Worm (Caenorhabditis elegans) whole organism, L1 larva: Measurements from ENCODE around the gene Y62E10A.24.

Source experiments
- C04F5.9 ChIP-seq: sonication (generic microtip); optimal IDR thresholded peaks from 2 replicates; lab custom pipeline; 2016; ENCODE audit warnings: missing genetic modification characterization, missing compliant biosample characterization
- F16B12.6 ChIP-seq: fragments of 150-350 bp; optimal IDR thresholded peaks from 2 replicates; lab custom pipeline; 2014; ENCODE audit warnings: missing biosample characterization, missing genetic modification characterization
- Y116A8C.19 ChIP-seq: sonication (generic microtip); optimal IDR thresholded peaks from 2 replicates; lab custom pipeline; 2016; ENCODE audit warnings: missing compliant biosample characterization, missing genetic modification characterization, borderline replicate concordance
- alr-1 ChIP-seq: fragments of 200-800 bp; sonication (Bioruptor generic); optimal IDR thresholded peaks from 2 replicates; lab custom pipeline; 2018; ENCODE audit warnings: borderline replicate concordance, mild to moderate bottlenecking, missing genetic modification characterization, missing compliant biosample characterization
- aly-2 ChIP-seq: fragments of 150-350 bp; optimal IDR thresholded peaks from 2 replicates; lab custom pipeline; 2014; ENCODE audit warnings: missing biosample characterization, missing genetic modification characterization
- blmp-1 ChIP-seq: fragments of 150-350 bp; optimal IDR thresholded peaks from 2 replicates; lab custom pipeline; 2014; ENCODE audit warnings: missing biosample characterization, missing genetic modification characterization
- ceh-8 ChIP-seq: fragments of 200-800 bp; sonication (Bioruptor generic); optimal IDR thresholded peaks from 2 replicates; lab custom pipeline; 2018; ENCODE audit warnings: mild to moderate bottlenecking, missing genetic modification characterization, moderate library complexity, missing compliant biosample characterization
- ceh-90 ChIP-seq: sonication (generic microtip); optimal IDR thresholded peaks from 2 replicates; lab custom pipeline; 2016; ENCODE audit warnings: missing genetic modification characterization, missing compliant biosample characterization
- dpl-1 ChIP-seq, 3 experiments: fragments of 150-350 bp in 2 of 3; sonication (generic microtip) in 1 of 3; optimal IDR thresholded peaks; 2 replicates each; lab custom pipeline; 2014 to 2017; ENCODE audit warnings: missing biosample characterization in 3 of 3, missing genetic modification characterization in 3 of 3, missing genetic modification reagents in 3 of 3
- dsc-1 ChIP-seq: sonication (generic microtip); optimal IDR thresholded peaks from 2 replicates; lab custom pipeline; 2016; ENCODE audit warnings: mild to moderate bottlenecking, missing genetic modification characterization, missing compliant biosample characterization
- efl-1 ChIP-seq, 4 experiments: fragments of 150-350 bp; optimal IDR thresholded peaks in 3 of 4; peaks in 1 of 4; 1 replicate in 1 of 4; 2 replicates in 3 of 4; lab custom pipeline; 2014; ENCODE audit warnings: missing biosample characterization in 2 of 4, missing genetic modification characterization in 2 of 4, missing genetic modification reagents in 2 of 4
- egl-13 ChIP-seq: sonication (generic microtip); optimal IDR thresholded peaks from 2 replicates; lab custom pipeline; 2016; ENCODE audit warnings: missing genotype, missing genetic modification reagents, missing genetic modification characterization, missing compliant biosample characterization
- egl-27 ChIP-seq, 2 experiments: fragments of 150-350 bp in 1 of 2; sonication (generic microtip); optimal IDR thresholded peaks; 3 replicates each; lab custom pipeline; 2017 to 2018; ENCODE audit warnings: missing biosample characterization in 2 of 2, missing genetic modification characterization in 2 of 2, missing genetic modification reagents in 2 of 2
- elt-3 ChIP-seq, 6 experiments: fragments of 150-350 bp in 1 of 6; sonication (generic microtip); optimal IDR thresholded peaks; 2 replicates each; lab custom pipeline; 2017 to 2018; ENCODE audit warnings: missing biosample characterization in 6 of 6, missing genetic modification characterization in 6 of 6, inconsistent platforms in 1 of 6
- ets-5 ChIP-seq: fragments of 200-800 bp; sonication (Bioruptor generic); IDR thresholded peaks from 2 replicates; pipeline ENCODE4 v1.3.6; 2022; ENCODE audit warnings: missing genetic modification characterization, missing compliant biosample characterization
- fkh-4 ChIP-seq: sonication (generic microtip); optimal IDR thresholded peaks from 2 replicates; lab custom pipeline; 2016; ENCODE audit warnings: missing compliant biosample characterization, missing genetic modification characterization, borderline replicate concordance
- fkh-8 ChIP-seq: sonication (generic microtip); optimal IDR thresholded peaks from 2 replicates; lab custom pipeline; 2016; ENCODE audit warnings: mild to moderate bottlenecking, missing genetic modification characterization, missing compliant biosample characterization
- grh-1 ChIP-seq: fragments of 200-800 bp; sonication (Bioruptor generic); IDR thresholded peaks from 2 replicates; pipeline ENCODE4 v1.3.6; 2022; ENCODE audit warnings: missing genetic modification reagents, missing genetic modification characterization, missing compliant biosample characterization
- isw-1 ChIP-seq: fragments of 200-800 bp; sonication (Bioruptor generic); IDR thresholded peaks from 2 replicates; pipeline ENCODE4 v1.3.6; 2022; ENCODE audit warnings: missing genetic modification characterization, missing compliant biosample characterization
- lin-13 ChIP-seq: fragments of 150-350 bp; optimal IDR thresholded peaks from 2 replicates; lab custom pipeline; 2014; ENCODE audit warnings: missing biosample characterization, missing genetic modification reagents, missing genetic modification characterization
- lin-35 ChIP-seq, 2 experiments: fragments of 150-350 bp; optimal IDR thresholded peaks; 2 replicates each; lab custom pipeline; 2014; ENCODE audit warnings: missing biosample characterization in 2 of 2, missing genetic modification characterization in 2 of 2, missing genetic modification reagents in 2 of 2
- lin-39 ChIP-seq: fragments of 150-350 bp; optimal IDR thresholded peaks from 2 replicates; lab custom pipeline; 2014; ENCODE audit warnings: missing biosample characterization, missing genetic modification reagents, missing genetic modification characterization
- lir-3 ChIP-seq: sonication (generic microtip); optimal IDR thresholded peaks from 2 replicates; lab custom pipeline; 2016; ENCODE audit warnings: mild to moderate bottlenecking, missing genetic modification characterization, moderate library complexity, missing compliant biosample characterization; ENCODE audit not compliant: poor library complexity
- lsy-2 ChIP-seq, 2 experiments: fragments of 150-350 bp; optimal IDR thresholded peaks; 2 replicates each; lab custom pipeline; 2014; ENCODE audit warnings: missing biosample characterization in 2 of 2, missing genetic modification characterization in 2 of 2
- mab-9 ChIP-seq: fragments of 200-800 bp; sonication (Bioruptor generic); IDR thresholded peaks from 2 replicates; pipeline ENCODE4 v1.3.6; 2022; ENCODE audit warnings: missing genetic modification reagents, missing genetic modification characterization, missing compliant biosample characterization
- mdl-1 ChIP-seq, 2 experiments: fragments of 150-350 bp; optimal IDR thresholded peaks; 2 replicates each; lab custom pipeline; 2014 to 2017; ENCODE audit warnings: missing biosample characterization in 2 of 2, missing genetic modification characterization in 2 of 2, inconsistent platforms in 1 of 2
- mep-1 ChIP-seq: fragments of 150-350 bp; optimal IDR thresholded peaks from 2 replicates; lab custom pipeline; 2014; ENCODE audit warnings: missing biosample characterization, missing genetic modification characterization
- nhr-11 ChIP-seq: fragments of 150-350 bp; optimal IDR thresholded peaks from 2 replicates; lab custom pipeline; 2014; ENCODE audit warnings: missing biosample characterization, missing genetic modification characterization
- nhr-20 ChIP-seq: sonication (generic microtip); optimal IDR thresholded peaks from 2 replicates; lab custom pipeline; 2016; ENCODE audit warnings: mild to moderate bottlenecking, missing genetic modification characterization, missing compliant biosample characterization
- nhr-237 ChIP-seq: fragments of 150-350 bp; optimal IDR thresholded peaks from 2 replicates; lab custom pipeline; 2014; ENCODE audit warnings: missing biosample characterization, missing genetic modification characterization
- nhr-47 ChIP-seq: sonication (generic microtip); optimal IDR thresholded peaks from 2 replicates; lab custom pipeline; 2016; ENCODE audit warnings: mild to moderate bottlenecking, missing genetic modification characterization, moderate library complexity, missing compliant biosample characterization
- nhr-76 ChIP-seq: sonication (generic microtip); optimal IDR thresholded peaks from 2 replicates; lab custom pipeline; 2017; ENCODE audit warnings: missing biosample characterization, missing genetic modification characterization
- nhr-84 ChIP-seq: sonication (generic microtip); optimal IDR thresholded peaks from 2 replicates; lab custom pipeline; 2017; ENCODE audit warnings: missing biosample characterization, missing genetic modification characterization
- pqm-1 ChIP-seq: sonication (generic microtip); optimal IDR thresholded peaks from 3 replicates; lab custom pipeline; 2017; ENCODE audit warnings: missing biosample characterization, missing genetic modification characterization
- rnt-1 ChIP-seq: sonication (generic microtip); optimal IDR thresholded peaks from 2 replicates; lab custom pipeline; 2016; ENCODE audit warnings: mild to moderate bottlenecking, missing genetic modification characterization, moderate library complexity, missing compliant biosample characterization
- skn-1 ChIP-seq: fragments of 150-350 bp; optimal IDR thresholded peaks from 2 replicates; lab custom pipeline; 2014; ENCODE audit warnings: missing biosample characterization, missing genetic modification characterization
- snu-23 ChIP-seq: sonication (generic microtip); optimal IDR thresholded peaks from 2 replicates; lab custom pipeline; 2016; ENCODE audit warnings: missing genetic modification characterization, missing compliant biosample characterization
- sup-37 ChIP-seq: fragments of 200-800 bp; sonication (Bioruptor generic); optimal IDR thresholded peaks from 2 replicates; lab custom pipeline; 2018; ENCODE audit warnings: mild to moderate bottlenecking, missing genetic modification characterization, missing compliant biosample characterization
- unc-130 ChIP-seq: fragments of 150-350 bp; optimal IDR thresholded peaks from 2 replicates; lab custom pipeline; 2017; ENCODE audit warnings: missing biosample characterization, missing genetic modification characterization, inconsistent platforms
- unc-62 ChIP-seq: fragments of 150-350 bp; optimal IDR thresholded peaks from 2 replicates; lab custom pipeline; 2014; ENCODE audit warnings: missing biosample characterization, missing genetic modification reagents, missing genetic modification characterization
- vab-15 ChIP-seq: sonication (generic microtip); optimal IDR thresholded peaks from 2 replicates; lab custom pipeline; 2017; ENCODE audit warnings: missing genotype, mild to moderate bottlenecking, missing genetic modification characterization, missing compliant biosample characterization
- zag-1 ChIP-seq: fragments of 150-350 bp; optimal IDR thresholded peaks from 2 replicates; lab custom pipeline; 2014; ENCODE audit warnings: missing biosample characterization, missing genetic modification characterization
- ztf-4 ChIP-seq: fragments of 150-350 bp; optimal IDR thresholded peaks from 2 replicates; lab custom pipeline; 2014; ENCODE audit warnings: missing biosample characterization, missing genetic modification characterization

Gene Y62E10A.24

ce11 chrIV:13412845-13413383, 42.4 kb downstream of the Y62E10A.24 start, which contains the start of gene gcl-1 (continued):
- TF ChIP-seq elt-3 (tag; optimal IDR thresholded peaks at IDR 0.05; lab: Kevin White, UChicago): no peak
- no peak for TF ChIP-seq ceh-90 (tag; lab: Kevin White, UChicago)
- no peak for TF ChIP-seq alr-1 (tag; lab: Kevin White, UChicago)
- TF ChIP-seq ceh-8 (GFP tag; lab: Kevin White, UChicago): no peak
- TF ChIP-seq aly-2 (tag; lab: Kevin White, UChicago): no peak
- peak; percentile 11 for TF ChIP-seq blmp-1 (tag; lab: Kevin White, UChicago)
- peak; percentile 27 for TF ChIP-seq snu-23 (GFP tag; lab: Kevin White, UChicago)
- TF ChIP-seq unc-62 (GFP tag; lab: Kevin White, UChicago): no peak

ce11 chrIV:13415739-13416271, 45.3 kb downstream of the Y62E10A.24 start, which contains the start of the genes pik-1 and aptf-2:
Gene pik-1 (plus strand): TSS chrIV:13416041.
Gene aptf-2 (minus strand): TSS chrIV:13416051.
- TF ChIP-seq egl-13 (no peak), egl-27 (tag; optimal IDR thresholded peaks at IDR 0.05; lab: Kevin White, UChicago) (no peak), grh-1 (no peak), nhr-237 (tag; lab: Kevin White, UChicago) (no peak), F16B12.6 (no peak), sup-37 (GFP tag; lab: Kevin White, UChicago) (no peak), lin-13 (no peak), dpl-1 (GFP tag; optimal IDR thresholded peaks at IDR 0.05; lab: Kevin White, UChicago) (peak in 1 of 3 experiments; percentile 31), lir-3 (tag; lab: Kevin White, UChicago) (no peak), Y116A8C.19 (tag; lab: Kevin White, UChicago) (no peak), vab-15 (tag; lab: Kevin White, UChicago) (no peak), ets-5 (GFP tag; lab: Robert Waterston, UW) (no peak), aly-2 (tag; lab: Kevin White, UChicago) (no peak), elt-3 (tag; optimal IDR thresholded peaks at IDR 0.05; lab: Kevin White, UChicago) (no peak), lin-35 (GFP tag; optimal IDR thresholded peaks at IDR 0.05; lab: Kevin White, UChicago) (peak in 1 of 2 experiments; percentile 24), nhr-47 (no peak), fkh-8 (tag; lab: Kevin White, UChicago) (no peak), mep-1 (peak; percentile 32), zag-1 (tag; lab: Kevin White, UChicago) (no peak), mab-9 (GFP tag; lab: Robert Waterston, UW) (no peak), nhr-84 (tag; lab: Kevin White, UChicago) (no peak), skn-1 (no peak), nhr-11 (no peak), fkh-4 (tag; lab: Kevin White, UChicago) (no peak), dsc-1 (no peak), ztf-4 (tag; lab: Kevin White, UChicago) (no peak), alr-1 (tag; lab: Kevin White, UChicago) (no peak), rnt-1 (no peak), C04F5.9 (tag; lab: Kevin White, UChicago) (no peak), efl-1 (optimal IDR thresholded peaks at IDR 0.05; lab: Kevin White, UChicago) (no peak), efl-1 (GFP tag; optimal IDR thresholded peaks at IDR 0.05 in 1 of 2; lab: Kevin White, UChicago) (peak in 1 of 2 experiments; percentile 5), nhr-76 (tag; lab: Kevin White, UChicago) (no peak), nhr-20 (tag; lab: Kevin White, UChicago) (no peak), mdl-1 (tag; optimal IDR thresholded peaks at IDR 0.05; lab: Kevin White, UChicago) (no peak), pqm-1 (tag; lab: Kevin White, UChicago) (no peak), blmp-1 (tag; lab: Kevin White, UChicago) (peak; percentile 27), lsy-2 (tag; optimal IDR thresholded peaks at IDR 0.05; lab: Kevin White, UChicago) (peak in 1 of 2 experiments; percentile 26), unc-130 (tag; lab: Kevin White, UChicago) (no peak), isw-1 (GFP tag; lab: Robert Waterston, UW) (no peak), lin-39 (tag; lab: Kevin White, UChicago) (no peak)
